Worm (Caenorhabditis elegans) whole organism, dauer: ENCODE results near the gene T10B5.7.

Experiments
- unc-62 ChIP-seq: sonication (generic microtip); optimal IDR thresholded peaks from 2 replicates; lab custom pipeline; 2017; ENCODE audit warnings: missing biosample characterization, missing genetic modification reagents, missing genetic modification characterization

The T10B5.7 gene

DNA sequence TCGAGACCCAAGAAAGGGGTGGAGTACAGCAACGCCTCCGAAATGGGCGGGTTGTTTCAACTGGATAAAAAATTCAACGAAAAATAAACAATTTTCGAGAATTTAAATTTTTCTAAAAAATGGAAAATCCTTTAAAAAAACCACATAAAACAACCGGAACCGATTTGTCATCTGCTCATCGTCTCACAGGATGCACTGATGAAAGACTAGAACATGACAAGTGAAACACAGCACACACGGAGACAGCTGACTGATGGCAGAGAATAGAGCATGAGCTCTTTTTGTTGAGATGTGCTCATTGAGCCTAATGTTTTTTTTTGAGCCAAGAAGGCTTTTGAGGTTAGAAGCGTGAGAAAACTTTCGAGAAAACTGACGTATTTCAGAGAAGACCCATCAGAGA is 44.0 kb downstream of the T10B5.7 start:
- no peak for TF ChIP-seq unc-62

DNA sequence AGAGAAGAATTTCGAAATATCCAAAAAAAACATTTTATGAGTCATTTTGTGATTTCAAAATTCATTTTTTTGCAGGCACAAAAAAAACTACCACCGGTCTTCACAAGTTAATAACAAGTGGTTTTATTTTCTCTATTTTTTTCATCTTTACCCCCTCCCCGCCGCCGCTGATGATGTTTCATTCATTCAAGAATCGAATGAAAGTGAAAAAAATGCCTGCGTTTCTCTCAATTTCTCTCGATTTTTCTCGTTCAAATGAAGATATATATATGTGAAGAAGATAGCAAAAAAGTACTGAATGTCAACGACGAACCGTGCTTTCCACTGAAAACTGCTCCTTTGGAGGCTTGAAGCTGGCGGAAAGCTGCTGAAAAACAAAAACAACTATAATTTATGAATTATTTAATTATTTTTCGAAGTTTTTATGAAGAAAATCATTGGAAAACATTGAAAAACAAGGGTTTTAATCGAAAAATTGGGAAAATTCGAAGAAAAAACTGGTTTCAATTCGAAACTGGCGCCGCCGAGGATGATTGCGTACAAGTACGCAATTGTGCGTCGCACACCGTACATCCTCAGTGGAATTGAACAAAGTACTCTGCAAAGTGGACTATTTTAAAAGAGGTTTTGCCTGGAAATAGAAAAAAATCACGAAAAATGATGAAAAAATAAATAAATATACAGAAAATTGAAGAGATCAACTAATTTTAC is 46.7 kb downstream of the T10B5.7 start, which contains the start of gene zig-11:
Gene zig-11, minus strand, starts transcription at position 373 of the 711 bp plus-strand sequence.
- TF ChIP-seq unc-62, result no peak

DNA sequence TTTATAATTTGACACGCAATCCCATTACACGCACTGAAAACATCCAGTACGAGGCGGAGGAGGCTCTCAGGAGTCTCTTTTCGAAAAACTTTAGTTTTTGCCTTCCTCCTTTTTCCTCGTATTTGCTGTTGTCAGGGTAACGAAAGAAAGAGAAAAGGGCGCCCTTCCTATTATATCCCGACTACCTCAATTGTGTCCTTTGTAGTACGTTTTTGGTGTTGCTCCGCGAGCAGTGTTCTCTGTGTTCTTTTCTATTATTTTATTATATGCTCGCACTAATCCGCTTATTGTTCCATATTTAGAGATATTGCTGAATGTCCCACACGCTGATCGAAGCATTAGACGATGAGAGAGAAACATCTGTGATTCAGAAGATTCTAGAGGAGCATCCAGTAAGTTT is 49.5 kb downstream of the T10B5.7 start, which contains the start of gene nphp-2:
Gene nphp-2, plus strand, starts transcription at position 301 of the 400 bp plus-strand sequence.
- TF ChIP-seq unc-62, result no peak
